Fruit fly (Drosophila melanogaster) S2 (cell line): Measurements from ENCODE around the gene mfr.

Source experiments
- CG8478 ChIP-seq: fragments of >200 bp; optimal IDR thresholded peaks from 2 replicates; lab custom pipeline; 2018
- CTCF ChIP-seq, 2 experiments: fragments of >200 bp; optimal IDR thresholded peaks; 2 replicates each; lab custom pipeline; 2018

mfr gene

dm6 chr3L:8912332-8912731 lies at the start of gene mfr, which contains the start of gene Tsp66E:
mfr (minus strand) TSS chr3L:8912671.
Tsp66E (plus strand) TSS chr3L:8912499.
- TF ChIP-seq CTCF (optimal IDR thresholded peaks at IDR 0.05; lab: Kevin White, UChicago) (no peak), CG8478 (lab: Kevin White, UChicago) (no peak)

- TF ChIP-seq CG8478 (lab: Kevin White, UChicago) (no peak), CTCF (optimal IDR thresholded peaks at IDR 0.05; lab: Kevin White, UChicago) (no peak)
Observed at dm6 chr3L:8958557-8958956, 46.1 kb upstream of the mfr start, which contains the start of gene CG13313. CG13313 (plus strand) TSS chr3L:8958857.

dm6 chr3L:8956669-8957068 lies 44.2 kb upstream of the mfr start, which contains the start of gene mRpL12:
mRpL12 (plus strand) TSS chr3L:8956791.
- TF ChIP-seq CTCF (optimal IDR thresholded peaks at IDR 0.05; lab: Kevin White, UChicago) (no peak), CG8478 (lab: Kevin White, UChicago) (no peak)

- TF ChIP-seq CTCF (optimal IDR thresholded peaks at IDR 0.05; lab: Kevin White, UChicago): no peak
- TF ChIP-seq CG8478 (lab: Kevin White, UChicago): no peak
Observed at dm6 chr3L:8955199-8955598, 42.7 kb upstream of the mfr start.

DNA sequence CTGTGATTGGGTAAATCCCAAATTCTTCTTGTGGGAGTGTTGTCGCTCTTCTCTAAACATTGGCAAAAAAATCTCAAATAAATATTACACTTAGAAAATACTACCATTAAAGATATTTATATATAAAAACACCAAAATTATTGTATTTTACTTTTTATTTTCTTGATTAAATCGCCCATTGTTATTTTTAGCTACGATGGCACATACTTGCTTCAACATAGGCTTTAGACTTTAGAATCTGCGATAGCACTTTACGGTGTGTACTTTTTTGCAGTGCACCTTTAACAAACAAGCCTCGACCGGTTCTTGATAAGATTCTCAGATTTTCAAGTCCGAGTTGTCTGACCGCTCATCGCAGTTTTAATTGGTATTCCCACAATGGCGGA lies 42.2 kb upstream of the mfr start, which contains the start of gene GNBP3:
Gene GNBP3 (plus strand): TSS at position 374 of the 386 bp plus-strand sequence.
- TF ChIP-seq CG8478 (lab: Kevin White, UChicago) (no peak), CTCF (optimal IDR thresholded peaks at IDR 0.05; lab: Kevin White, UChicago) (no peak)

DNA sequence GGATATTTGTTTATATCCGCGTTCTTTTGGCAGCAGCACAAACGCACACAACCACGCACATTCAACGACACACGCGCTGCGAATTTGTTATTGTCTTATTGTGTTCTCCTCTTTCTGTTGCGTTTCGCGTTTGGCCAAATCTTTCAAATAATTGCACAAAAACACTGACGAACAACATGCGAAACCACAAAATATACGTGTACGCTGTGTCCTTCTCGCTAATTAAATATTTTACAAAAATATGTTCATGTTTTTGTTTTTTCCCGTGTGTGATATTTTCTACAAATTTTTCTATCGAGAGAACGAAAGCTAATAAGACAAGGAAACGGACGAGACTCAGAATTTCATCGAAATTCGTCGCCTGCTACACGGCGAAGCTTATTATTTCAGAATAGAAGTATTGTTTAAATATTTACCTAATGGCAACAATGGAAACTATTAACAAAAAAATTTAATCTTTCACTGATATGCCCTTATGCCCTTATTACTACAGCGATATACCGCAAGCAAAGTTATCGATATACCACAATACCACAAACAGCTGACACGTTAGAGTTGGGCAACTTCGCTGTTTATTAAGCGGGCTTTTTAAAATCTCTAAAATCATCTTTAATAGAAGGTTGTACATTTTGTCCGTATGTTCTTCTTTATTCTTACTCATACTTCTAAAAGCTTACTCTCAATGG lies 41.6 kb upstream of the mfr start, which contains the start of the genes CG43783 and orb2:
Gene CG43783 (minus strand): TSS at position 311 of the 686 bp plus-strand sequence.
Gene orb2 (minus strand): TSS at position 502 of the 686 bp plus-strand sequence.
- TF ChIP-seq CTCF (optimal IDR thresholded peaks at IDR 0.05; lab: Kevin White, UChicago) (no peak), CG8478 (lab: Kevin White, UChicago) (no peak)

dm6 chr3L:8953199-8953956 lies 40.9 kb upstream of the mfr start:
- TF ChIP-seq CTCF (optimal IDR thresholded peaks at IDR 0.05; lab: Kevin White, UChicago) (no peak), CG8478 (lab: Kevin White, UChicago) (no peak)

- TF ChIP-seq CG8478 (lab: Kevin White, UChicago) (no peak), CTCF (optimal IDR thresholded peaks at IDR 0.05; lab: Kevin White, UChicago) (no peak)
Observed at dm6 chr3L:8952549-8953198, 40.2 kb upstream of the mfr start.

- no peak for TF ChIP-seq CTCF (optimal IDR thresholded peaks at IDR 0.05; lab: Kevin White, UChicago)
- no peak for TF ChIP-seq CG8478 (lab: Kevin White, UChicago)
Observed at dm6 chr3L:8951507-8951906, 39.0 kb upstream of the mfr start.

dm6 chr3L:8950955-8951354 lies 38.5 kb upstream of the mfr start:
- no peak for TF ChIP-seq CG8478 (lab: Kevin White, UChicago)
- TF ChIP-seq CTCF (optimal IDR thresholded peaks at IDR 0.05; lab: Kevin White, UChicago): no peak

DNA sequence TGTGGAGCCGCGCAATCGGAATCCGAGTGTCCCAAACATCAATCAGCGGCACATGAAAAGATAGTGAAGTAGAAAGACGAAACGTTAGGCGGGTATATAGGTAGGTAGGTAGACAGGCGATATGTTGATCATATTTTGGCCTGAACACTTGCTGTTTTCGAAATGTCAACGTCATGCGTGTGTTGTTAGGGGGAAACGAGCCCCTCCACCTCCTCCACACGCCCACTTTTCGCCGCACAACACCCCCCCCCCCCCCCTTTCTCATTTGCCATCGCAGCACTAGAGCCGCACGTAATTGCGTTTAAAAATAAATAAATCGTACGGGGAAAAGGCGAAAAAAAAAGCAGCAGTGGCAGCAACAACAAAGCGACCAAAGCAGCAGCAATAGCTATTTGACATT lies 37.4 kb upstream of the mfr start:
- no peak for TF ChIP-seq CTCF (optimal IDR thresholded peaks at IDR 0.05; lab: Kevin White, UChicago)
- no peak for TF ChIP-seq CG8478 (lab: Kevin White, UChicago)

DNA sequence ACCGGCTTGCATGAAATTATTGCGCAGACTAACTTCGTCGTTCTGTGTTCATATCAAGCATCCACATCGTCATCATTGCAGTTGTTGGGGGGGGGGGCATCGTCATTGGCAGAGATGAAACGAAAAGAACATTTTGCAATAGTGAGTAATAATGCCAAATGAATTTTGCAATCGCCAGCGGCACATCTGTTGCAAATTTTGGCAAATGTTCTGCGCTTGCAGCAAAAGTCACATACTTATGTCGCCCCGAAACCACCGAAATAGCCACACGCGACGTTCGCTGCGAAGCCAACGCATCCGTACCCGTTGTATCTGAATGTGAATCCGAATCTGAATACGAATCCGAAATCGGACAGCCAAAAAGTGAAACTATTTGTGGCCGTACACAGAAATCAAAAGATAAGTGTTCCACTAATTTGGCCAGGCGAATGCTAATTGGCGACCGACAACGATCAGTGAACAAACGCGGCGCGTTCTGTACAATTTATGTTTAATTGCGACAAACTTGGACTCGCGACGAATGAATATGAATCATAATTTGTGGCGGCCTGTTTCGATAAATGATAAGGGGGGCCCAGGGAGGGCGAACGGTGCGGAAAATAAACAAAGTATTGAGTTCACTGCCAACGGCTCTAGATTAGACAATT lies 35.5 kb upstream of the mfr start:
- no peak for TF ChIP-seq CG8478 (lab: Kevin White, UChicago)
- no peak for TF ChIP-seq CTCF (optimal IDR thresholded peaks at IDR 0.05; lab: Kevin White, UChicago)

dm6 chr3L:8939654-8940053 lies 27.2 kb upstream of the mfr start:
- TF ChIP-seq CTCF (optimal IDR thresholded peaks at IDR 0.05; lab: Kevin White, UChicago) (no peak), CG8478 (lab: Kevin White, UChicago) (no peak)

DNA sequence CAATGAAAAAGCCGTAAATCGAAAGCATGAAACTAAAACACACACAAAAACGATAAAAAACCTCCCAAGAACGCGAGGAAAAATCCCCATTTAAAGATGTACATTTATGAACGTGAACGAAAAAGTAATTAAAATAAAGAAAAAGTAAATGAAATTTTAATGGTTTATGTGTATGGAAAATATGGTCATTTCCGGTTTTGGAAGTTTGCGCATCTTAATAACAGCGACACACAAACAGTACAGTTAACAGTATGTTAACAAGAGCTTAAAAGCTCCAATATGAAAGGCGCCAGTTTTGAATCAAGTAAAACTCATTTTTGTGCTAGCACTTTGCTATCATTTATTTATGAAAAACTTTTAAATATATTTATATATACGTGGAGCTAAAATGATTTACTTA lies 19.4 kb upstream of the mfr start:
- TF ChIP-seq CTCF (optimal IDR thresholded peaks at IDR 0.05; lab: Kevin White, UChicago): no peak
- TF ChIP-seq CG8478 (lab: Kevin White, UChicago): no peak
